Worm (Caenorhabditis elegans) whole organism, L1 larva: ENCODE data around the gene pals-17.
"Not testable (repeated sequence)": the region's sequence is repeated elsewhere in the genome, so short reads cannot be mapped to it uniquely, and the experiment has no call there.

Experiments used
- ama-1 ChIP-seq: fragments of 150-350 bp; optimal IDR thresholded peaks from 2 replicates; lab custom pipeline; 2014
- hlh-17 ChIP-seq: fragments of 200-800 bp; sonication (Bioruptor generic); optimal IDR thresholded peaks from 2 replicates; lab custom pipeline; 2018; ENCODE audit warnings: missing genetic modification characterization, mild to moderate bottlenecking, missing compliant biosample characterization, moderate library complexity, borderline replicate concordance
- isw-1 ChIP-seq: fragments of 200-800 bp; sonication (Bioruptor generic); IDR thresholded peaks from 2 replicates; pipeline ENCODE4 v1.3.6; 2022; ENCODE audit warnings: missing genetic modification characterization, missing compliant biosample characterization
- lin-39 ChIP-seq: fragments of 150-350 bp; optimal IDR thresholded peaks from 2 replicates; lab custom pipeline; 2014; ENCODE audit warnings: missing biosample characterization, missing genetic modification reagents, missing genetic modification characterization
- nhr-11 ChIP-seq: fragments of 150-350 bp; optimal IDR thresholded peaks from 2 replicates; lab custom pipeline; 2014; ENCODE audit warnings: missing biosample characterization, missing genetic modification characterization
- nhr-237 ChIP-seq: fragments of 150-350 bp; optimal IDR thresholded peaks from 2 replicates; lab custom pipeline; 2014; ENCODE audit warnings: missing biosample characterization, missing genetic modification characterization
- pqm-1 ChIP-seq: sonication (generic microtip); optimal IDR thresholded peaks from 3 replicates; lab custom pipeline; 2017; ENCODE audit warnings: missing biosample characterization, missing genetic modification characterization
- unc-62 ChIP-seq: fragments of 150-350 bp; optimal IDR thresholded peaks from 2 replicates; lab custom pipeline; 2014; ENCODE audit warnings: missing biosample characterization, missing genetic modification reagents, missing genetic modification characterization

DNA sequence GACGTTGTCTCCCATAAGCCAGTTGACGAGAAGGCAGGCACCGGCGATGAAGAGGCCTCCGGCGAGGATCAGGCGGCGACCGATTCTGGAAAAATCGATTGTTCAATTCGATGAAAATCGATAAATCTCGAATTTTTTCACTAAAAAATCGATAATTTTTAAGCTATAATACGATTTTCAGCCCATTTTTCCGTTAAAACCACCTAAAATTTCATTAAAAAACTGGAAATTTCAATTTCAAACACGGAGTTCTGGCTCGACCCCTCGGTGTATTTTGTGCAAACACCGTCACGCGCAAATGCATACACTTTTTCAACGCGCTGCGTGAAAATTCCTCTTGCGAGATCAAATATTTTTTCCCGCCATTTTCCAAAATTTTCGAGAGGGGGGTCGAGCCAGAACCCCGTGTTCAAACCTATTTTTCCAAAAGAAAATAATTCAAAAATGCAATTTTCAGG is 28.7 kb upstream of the pals-17 start:
- TF ChIP-seq unc-62 (GFP tag; lab: Kevin White, UChicago); nhr-11 (tag; lab: Kevin White, UChicago); isw-1; pqm-1 (tag; lab: Kevin White, UChicago); hlh-17 (GFP tag; lab: Kevin White, UChicago); lin-39; nhr-237; ama-1 (lab: Kevin White, UChicago): not testable (repeated sequence)
